Worm (Caenorhabditis elegans) whole organism, young adult: Measurements from ENCODE around the gene C06B3.7.

Experiments used
- B0019.2 ChIP-seq: fragments of 200-800 bp; sonication (Bioruptor generic); conservative IDR thresholded peaks from 2 replicates; pipeline ENCODE4 v1.3.6; 2022; ENCODE audit warnings: missing genetic modification reagents, missing genetic modification characterization, missing compliant biosample characterization
- C06A6.2 ChIP-seq: fragments of 200-800 bp; sonication (Bioruptor generic); conservative IDR thresholded peaks from 2 replicates; pipeline ENCODE4 v1.3.6; 2022; ENCODE audit warnings: missing genetic modification characterization, missing compliant biosample characterization
- C17E4.6 ChIP-seq: fragments of 200-800 bp; sonication (Bioruptor generic); IDR thresholded peaks from 2 replicates; pipeline ENCODE4 v1.3.6; 2022; ENCODE audit warnings: missing genetic modification reagents, missing genetic modification characterization, missing compliant biosample characterization
- F22D6.2 ChIP-seq: sonication (generic microtip); optimal IDR thresholded peaks from 2 replicates; lab custom pipeline; 2016; ENCODE audit warnings: mild to moderate bottlenecking, missing genetic modification characterization, missing compliant biosample characterization
- F55B11.4 ChIP-seq: sonication (generic microtip); optimal IDR thresholded peaks from 2 replicates; lab custom pipeline; 2016; ENCODE audit warnings: missing compliant biosample characterization, missing genetic modification characterization, borderline replicate concordance; ENCODE audit not compliant: insufficient read depth
- F57A8.1 ChIP-seq: fragments of 200-800 bp; sonication (Bioruptor generic); optimal IDR thresholded peaks from 2 replicates; lab custom pipeline; 2018; ENCODE audit warnings: mild to moderate bottlenecking, missing genetic modification characterization, moderate library complexity, missing compliant biosample characterization
- F57C9.4 ChIP-seq: sonication (generic microtip); optimal IDR thresholded peaks from 2 replicates; lab custom pipeline; 2017; ENCODE audit warnings: mild to moderate bottlenecking, missing genetic modification characterization, missing compliant biosample characterization
- Y53G8AR.9 ChIP-seq: fragments of 200-800 bp; sonication (Bioruptor generic); conservative IDR thresholded peaks from 2 replicates; pipeline ENCODE4 v1.3.6; 2022; ENCODE audit warnings: missing genetic modification reagents, missing genetic modification characterization, missing compliant biosample characterization
- cebp-1 ChIP-seq, 2 experiments: fragments of 200-800 bp in 1 of 2; sonication (Bioruptor generic) in 1 of 2; sonication (generic microtip) in 1 of 2; IDR thresholded peaks in 1 of 2; optimal IDR thresholded peaks in 1 of 2; 2 replicates each; pipeline versions ENCODE4 v1.3.6 to Lab custom; 2017 to 2022; ENCODE audit warnings: missing compliant biosample characterization in 2 of 2, missing genetic modification characterization in 2 of 2, mild to moderate bottlenecking in 1 of 2, missing genetic modification reagents in 1 of 2, moderate library complexity in 1 of 2
- ceh-91 ChIP-seq: fragments of 200-800 bp; sonication (Bioruptor generic); IDR thresholded peaks from 2 replicates; pipeline ENCODE4 v1.3.6; 2022; ENCODE audit warnings: missing genetic modification reagents, missing genetic modification characterization, missing compliant biosample characterization
- egrh-3 ChIP-seq: fragments of 200-800 bp; sonication (Bioruptor generic); IDR thresholded peaks from 2 replicates; pipeline ENCODE4 v1.3.6; 2022; ENCODE audit warnings: missing genetic modification reagents, missing genetic modification characterization, missing compliant biosample characterization
- ekl-4 ChIP-seq: fragments of 200-800 bp; sonication (Bioruptor generic); IDR thresholded peaks from 2 replicates; pipeline ENCODE4 v1.3.6; 2022; ENCODE audit warnings: missing genetic modification reagents, missing genetic modification characterization, missing compliant biosample characterization
- fkh-3 ChIP-seq: sonication (generic microtip); optimal IDR thresholded peaks from 2 replicates; lab custom pipeline; 2016; ENCODE audit warnings: mild to moderate bottlenecking, missing genetic modification characterization, missing compliant biosample characterization
- gei-17 ChIP-seq: fragments of 200-800 bp; sonication (Bioruptor generic); optimal IDR thresholded peaks from 2 replicates; lab custom pipeline; 2018; ENCODE audit warnings: mild to moderate bottlenecking, missing genetic modification characterization, missing compliant biosample characterization
- hsf-1 ChIP-seq: fragments of 200-800 bp; sonication (Bioruptor generic); IDR thresholded peaks from 2 replicates; pipeline ENCODE4 v1.3.6; 2022; ENCODE audit warnings: missing genetic modification reagents, missing genetic modification characterization, missing compliant biosample characterization
- lin-40 ChIP-seq: sonication (generic microtip); optimal IDR thresholded peaks from 2 replicates; lab custom pipeline; 2016; ENCODE audit warnings: missing genetic modification characterization, mild to moderate bottlenecking, missing compliant biosample characterization, missing genotype, missing genetic modification reagents
- lir-1 ChIP-seq: fragments of 200-800 bp; sonication (Bioruptor generic); conservative IDR thresholded peaks from 2 replicates; pipeline ENCODE4 v1.3.6; 2022; ENCODE audit warnings: missing genetic modification reagents, missing genetic modification characterization, missing compliant biosample characterization
- madf-10 ChIP-seq: sonication (generic microtip); optimal IDR thresholded peaks from 2 replicates; lab custom pipeline; 2016; ENCODE audit warnings: mild to moderate bottlenecking, missing genetic modification characterization, missing compliant biosample characterization
- mcd-1 ChIP-seq: fragments of 200-800 bp; sonication (Bioruptor generic); IDR thresholded peaks from 2 replicates; pipeline ENCODE4 v1.3.6; 2022; ENCODE audit warnings: missing genetic modification reagents, missing genetic modification characterization, missing compliant biosample characterization
- nhr-27 ChIP-seq: fragments of 200-800 bp; sonication (Bioruptor generic); optimal IDR thresholded peaks from 2 replicates; lab custom pipeline; 2018; ENCODE audit warnings: mild to moderate bottlenecking, missing genetic modification characterization, moderate library complexity, missing compliant biosample characterization
- nhr-80 ChIP-seq: sonication (generic microtip); optimal IDR thresholded peaks from 2 replicates; lab custom pipeline; 2016; ENCODE audit warnings: missing genetic modification characterization, missing compliant biosample characterization
- pbrm-1 ChIP-seq: fragments of 200-800 bp; sonication (Bioruptor generic); IDR thresholded peaks from 2 replicates; pipeline ENCODE4 v1.3.6; 2022; ENCODE audit warnings: missing genetic modification reagents, missing genetic modification characterization, missing compliant biosample characterization
- sdz-38 ChIP-seq: sonication (generic microtip); optimal IDR thresholded peaks from 2 replicates; lab custom pipeline; 2016; ENCODE audit warnings: missing genotype, missing genetic modification characterization, missing compliant biosample characterization
- snpc-1.1 ChIP-seq: sonication (generic microtip); optimal IDR thresholded peaks from 2 replicates; lab custom pipeline; 2017; ENCODE audit warnings: missing genetic modification characterization, mild to moderate bottlenecking, missing compliant biosample characterization, antibody characterized with exemption, moderate library complexity, missing genotype, missing genetic modification reagents; ENCODE audit not compliant: insufficient read depth
- snpc-3.4 ChIP-seq: sonication (generic microtip); optimal IDR thresholded peaks from 2 replicates; lab custom pipeline; 2017; ENCODE audit warnings: missing genetic modification characterization, mild to moderate bottlenecking, missing compliant biosample characterization, antibody characterized with exemption, moderate library complexity, missing genotype, missing genetic modification reagents
- snpc-4 ChIP-seq, 5 experiments: fragments of 150-350 bp in 1 of 5; sonication (generic microtip) in 4 of 5; optimal IDR thresholded peaks; 2 replicates each; lab custom pipeline; 2014 to 2018; ENCODE audit warnings: missing genetic modification characterization in 5 of 5, missing biosample characterization in 3 of 5, antibody characterized with exemption in 2 of 5, mild to moderate bottlenecking in 2 of 5, missing compliant biosample characterization in 2 of 5, missing genotype in 2 of 5, moderate library complexity in 2 of 5, missing genetic modification reagents in 1 of 5
- somi-1 ChIP-seq: fragments of 200-800 bp; sonication (Bioruptor generic); optimal IDR thresholded peaks from 2 replicates; lab custom pipeline; 2018; ENCODE audit warnings: mild to moderate bottlenecking, missing genetic modification characterization, missing compliant biosample characterization
- tbx-9 ChIP-seq: sonication (generic microtip); optimal IDR thresholded peaks from 2 replicates; lab custom pipeline; 2016; ENCODE audit warnings: borderline replicate concordance, missing genetic modification characterization, inconsistent platforms, missing compliant biosample characterization
- unc-130 ChIP-seq: sonication (generic microtip); optimal IDR thresholded peaks from 2 replicates; lab custom pipeline; 2016; ENCODE audit warnings: missing genetic modification reagents, missing genetic modification characterization, missing compliant biosample characterization
- xnd-1 ChIP-seq: sonication (generic microtip); optimal IDR thresholded peaks from 2 replicates; lab custom pipeline; 2016; ENCODE audit warnings: missing genotype, missing genetic modification reagents, missing genetic modification characterization, missing compliant biosample characterization
- ztf-18 ChIP-seq: sonication (generic microtip); optimal IDR thresholded peaks from 2 replicates; lab custom pipeline; 2016; ENCODE audit warnings: missing genotype, mild to moderate bottlenecking, missing genetic modification characterization, missing compliant biosample characterization
- ztf-28 ChIP-seq: fragments of 200-800 bp; sonication (Bioruptor generic); IDR thresholded peaks from 2 replicates; pipeline ENCODE4 v1.3.6; 2022; ENCODE audit warnings: missing genetic modification reagents, missing genetic modification characterization, missing compliant biosample characterization

C06B3.7 gene

DNA sequence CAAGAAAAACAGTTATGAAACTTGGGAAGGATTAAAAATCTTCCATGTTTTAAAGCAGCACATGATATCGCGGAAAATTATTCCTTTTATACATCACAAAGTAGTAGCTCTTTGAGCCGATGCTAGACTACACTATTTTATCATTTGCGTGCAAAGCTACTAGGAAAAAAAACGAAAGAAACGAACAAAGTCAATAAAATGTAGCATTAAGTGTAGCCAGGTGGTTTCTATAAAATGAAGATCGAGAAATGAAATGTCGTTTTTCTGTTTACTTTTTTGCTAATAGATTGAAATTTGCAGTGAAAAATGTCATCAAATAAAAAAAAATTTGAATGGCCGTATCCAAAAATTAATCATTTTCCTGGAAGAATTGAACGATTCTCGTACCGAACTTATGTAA, 36.6 kb upstream of the C06B3.7 start, which contains the start of gene cpt-5:
cpt-5 (plus strand) TSS at position 301 of the 400 bp plus-strand sequence.
- TF ChIP-seq lir-1: no peak
- no peak for TF ChIP-seq snpc-1.1 (tag; lab: Kevin White, UChicago)
- no peak for TF ChIP-seq F57A8.1 (GFP tag; lab: Kevin White, UChicago)
- no peak for TF ChIP-seq sdz-38 (tag; lab: Kevin White, UChicago)
- no peak for TF ChIP-seq B0019.2 (GFP tag; lab: Robert Waterston, UW)
- TF ChIP-seq cebp-1 (GFP tag; IDR thresholded peaks at IDR 0.05; lab: Robert Waterston, UW): no peak
- no peak for TF ChIP-seq cebp-1 (tag; optimal IDR thresholded peaks at IDR 0.05; lab: Kevin White, UChicago)
- TF ChIP-seq ceh-91 (GFP tag; lab: Robert Waterston, UW): no peak
- TF ChIP-seq F55B11.4 (tag; lab: Kevin White, UChicago): no peak
- no peak for TF ChIP-seq pbrm-1

DNA sequence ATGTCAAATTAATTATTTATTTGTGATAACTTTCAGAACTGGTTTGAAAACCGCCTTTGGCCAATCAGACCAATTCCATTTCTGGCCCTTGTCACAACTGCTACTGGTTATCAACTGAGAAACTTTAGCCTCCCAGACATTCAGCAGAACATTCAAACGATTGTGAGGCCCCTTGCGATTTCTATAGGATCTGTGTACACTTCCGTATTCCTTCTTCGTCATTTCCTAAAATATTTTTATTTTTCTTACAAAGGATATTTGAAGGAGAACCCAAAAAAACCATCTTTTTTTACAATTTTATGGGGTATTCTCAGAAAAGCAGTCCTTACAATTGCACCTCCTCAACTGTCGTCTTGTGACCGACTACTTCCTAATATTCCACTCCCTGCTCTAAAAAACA, 36.2 kb upstream of the C06B3.7 start:
- TF ChIP-seq ztf-18 (tag; lab: Kevin White, UChicago): no peak
- TF ChIP-seq madf-10 (tag; lab: Kevin White, UChicago): no peak
- TF ChIP-seq gei-17 (GFP tag; lab: Kevin White, UChicago): no peak

DNA sequence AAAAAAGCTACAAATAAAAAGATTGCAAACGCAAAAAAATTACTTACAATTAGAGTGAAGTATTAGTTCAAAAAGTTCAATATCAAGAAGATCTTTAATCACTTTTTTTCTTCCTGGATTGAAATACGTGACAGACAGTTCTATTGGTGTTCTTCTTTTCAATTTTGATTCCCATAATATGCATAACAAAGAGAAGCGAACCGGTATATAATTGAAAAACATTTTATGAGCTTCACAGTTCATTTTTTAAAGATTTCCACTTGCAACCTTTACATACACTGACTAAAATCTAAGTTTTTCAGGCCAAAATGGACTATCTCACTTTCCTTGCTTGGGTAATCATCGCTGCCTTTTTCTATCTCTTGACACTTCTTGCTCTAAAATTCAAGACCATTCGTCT, 33.0 kb upstream of the C06B3.7 start, which contains the start of gene T22G5.1:
T22G5.1 (plus strand) TSS at position 301 of the 400 bp plus-strand sequence.
- no peak for TF ChIP-seq lin-40 (tag; lab: Kevin White, UChicago)
- TF ChIP-seq F57A8.1 (GFP tag; lab: Kevin White, UChicago): no peak
- no peak for TF ChIP-seq xnd-1 (tag; lab: Kevin White, UChicago)
- no peak for TF ChIP-seq egrh-3 (GFP tag; lab: Robert Waterston, UW)
- no peak for TF ChIP-seq unc-130
- no peak for TF ChIP-seq F22D6.2 (tag; lab: Kevin White, UChicago)
- no peak for TF ChIP-seq mcd-1 (GFP tag; lab: Robert Waterston, UW)
- TF ChIP-seq somi-1 (GFP tag; lab: Kevin White, UChicago): no peak
- no peak for TF ChIP-seq snpc-3.4 (tag; lab: Kevin White, UChicago)
- TF ChIP-seq C06A6.2 (GFP tag; lab: Robert Waterston, UW): no peak
- TF ChIP-seq C17E4.6 (GFP tag; lab: Robert Waterston, UW): no peak
- TF ChIP-seq fkh-3: no peak
- TF ChIP-seq ekl-4: no peak
- no peak for TF ChIP-seq ztf-28
- no peak for TF ChIP-seq tbx-9 (tag; lab: Kevin White, UChicago)
- TF ChIP-seq Y53G8AR.9 (GFP tag; lab: Robert Waterston, UW): no peak
- TF ChIP-seq hsf-1 (GFP tag; lab: Robert Waterston, UW): no peak
- TF ChIP-seq lir-1: no peak
- TF ChIP-seq F57C9.4 (tag; lab: Kevin White, UChicago): no peak
- no peak for TF ChIP-seq nhr-27

DNA sequence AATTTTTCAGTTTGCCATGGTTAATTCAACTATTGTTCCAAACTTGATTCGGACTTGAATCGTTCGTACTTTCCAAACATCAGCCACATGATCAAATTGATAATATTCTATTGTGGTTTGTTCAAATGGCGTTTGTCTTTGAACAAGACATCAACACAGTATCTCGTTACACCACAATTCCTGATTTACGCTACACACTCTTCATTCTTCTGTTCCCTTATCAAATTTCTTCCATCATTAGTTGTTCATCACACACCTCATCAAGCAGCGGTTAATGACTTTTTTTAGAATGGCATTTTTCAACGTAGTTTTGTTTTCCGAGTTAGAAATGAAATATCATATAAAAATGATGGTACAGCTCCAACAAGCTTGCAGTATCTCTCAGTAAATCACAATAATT, 31.3 kb upstream of the C06B3.7 start:
- TF ChIP-seq nhr-80 (tag; lab: Kevin White, UChicago): peak; percentile 85
- no peak for TF ChIP-seq snpc-4 (GFP tag; optimal IDR thresholded peaks at IDR 0.05; lab: Kevin White, UChicago)
- no peak for TF ChIP-seq snpc-4 (tag; optimal IDR thresholded peaks at IDR 0.05; lab: Kevin White, UChicago)
